Worm (Caenorhabditis elegans): ENCODE data around the gene C25F9.15.

Gene C25F9.15

ce11 chrV:19457120-19457519 lies 39.2 kb downstream of the C25F9.15 start, which contains the start of gene Y43F8B.24:
Gene Y43F8B.24, plus strand, starts transcription at chrV:19457420.
- TF ChIP-seq ttx-3 (tag; optimal IDR thresholded peaks at IDR 0.05) = no peak
- TF ChIP-seq unc-3 (GFP tag; conservative IDR thresholded peaks at IDR 0.05) = no peak
- no peak for TF ChIP-seq unc-3 (tag; optimal IDR thresholded peaks at IDR 0.05)
- no peak for TF ChIP-seq ceh-22 (tag; optimal IDR thresholded peaks at IDR 0.05)
- no peak for TF ChIP-seq fax-1 (tag; optimal IDR thresholded peaks at IDR 0.05)
- no peak for TF ChIP-seq hlh-8 (tag; optimal IDR thresholded peaks at IDR 0.05)
- no peak for TF ChIP-seq unc-55 (GFP tag; optimal IDR thresholded peaks at IDR 0.05)
- TF ChIP-seq ceh-2 (tag; optimal IDR thresholded peaks at IDR 0.05) = no peak
- no peak for TF ChIP-seq ceh-18 (tag; optimal IDR thresholded peaks at IDR 0.05)

- no peak for TF ChIP-seq zip-5 (tag; optimal IDR thresholded peaks at IDR 0.05)
- TF ChIP-seq nhr-232 (tag; optimal IDR thresholded peaks at IDR 0.05) = no peak
- TF ChIP-seq pag-3 (tag; optimal IDR thresholded peaks at IDR 0.05; ENCODE audit: borderline replicate concordance) = no peak
These were observed 44.1 kb downstream of the C25F9.15 start, which contains the start of gene Y43F8B.15 for ce11 chrV:19462020-19462419. Gene Y43F8B.15, minus strand, starts transcription at chrV:19462120.

DNA sequence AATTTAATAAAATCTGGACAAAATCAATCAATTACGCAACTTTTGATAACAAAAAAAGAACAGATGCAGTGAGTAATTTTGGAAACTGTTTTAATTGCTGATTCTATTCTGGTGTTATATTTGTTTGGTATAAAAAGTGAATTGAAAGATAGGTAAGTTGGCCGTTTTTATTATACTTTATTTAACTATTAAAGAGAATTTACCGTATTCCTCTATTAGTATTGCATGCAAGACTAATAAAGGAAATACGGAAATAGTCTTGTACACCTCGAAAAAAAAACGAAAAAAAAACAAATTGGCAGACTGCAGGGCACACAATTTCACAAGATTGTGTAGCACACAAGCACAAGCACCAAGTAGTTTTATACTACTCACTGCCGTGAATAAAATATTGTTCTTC lies 44.7 kb downstream of the C25F9.15 start, which contains the start of gene Y43F8B.25:
Gene Y43F8B.25 (plus strand): TSS at position 301 of the 400 bp plus-strand sequence.
- TF ChIP-seq ceh-30 (tag; optimal IDR thresholded peaks at IDR 0.05) = no peak
- TF ChIP-seq unc-3 (GFP tag; conservative IDR thresholded peaks at IDR 0.05) = no peak
- TF ChIP-seq unc-3 (tag; optimal IDR thresholded peaks at IDR 0.05) = no peak
- no peak for TF ChIP-seq pax-1 (tag; optimal IDR thresholded peaks at IDR 0.05)
- TF ChIP-seq che-1 (tag; optimal IDR thresholded peaks at IDR 0.05) = no peak
- no peak for TF ChIP-seq lim-6 (tag; optimal IDR thresholded peaks at IDR 0.05)
- TF ChIP-seq hlh-30 (tag; optimal IDR thresholded peaks at IDR 0.05; ENCODE audit: insufficient read depth) = no peak
- TF ChIP-seq pqm-1 (tag; optimal IDR thresholded peaks at IDR 0.05) = no peak
- TF ChIP-seq C08G9.2 (tag; optimal IDR thresholded peaks at IDR 0.05) = no peak
- TF ChIP-seq F13H6.1 (tag; optimal IDR thresholded peaks at IDR 0.05) = no peak
- TF ChIP-seq pha-4 (tag; optimal IDR thresholded peaks at IDR 0.05) = no peak
- no peak for TF ChIP-seq fkh-10 (GFP tag; optimal IDR thresholded peaks at IDR 0.05)
- TF ChIP-seq ceh-14 (tag; optimal IDR thresholded peaks at IDR 0.05) = no peak
- no peak for TF ChIP-seq nfya-1 (tag; optimal IDR thresholded peaks at IDR 0.05)
- no peak for TF ChIP-seq C38D4.7 (GFP tag; optimal IDR thresholded peaks at IDR 0.05)
- TF ChIP-seq ztf-16 (tag; optimal IDR thresholded peaks at IDR 0.05) = no peak
- no peak for TF ChIP-seq fkh-6 (tag; optimal IDR thresholded peaks at IDR 0.05)
- no peak for TF ChIP-seq ceh-22 (tag; optimal IDR thresholded peaks at IDR 0.05)
- TF ChIP-seq npax-4 (tag; optimal IDR thresholded peaks at IDR 0.05) = no peak
- TF ChIP-seq sox-2 (GFP tag; IDR thresholded peaks at IDR 0.05) = no peak

- no peak for TF ChIP-seq fkh-10 (GFP tag; optimal IDR thresholded peaks at IDR 0.05)
- TF ChIP-seq C08G9.2 (tag; optimal IDR thresholded peaks at IDR 0.05) = no peak
- no peak for TF ChIP-seq tbx-7 (tag; optimal IDR thresholded peaks at IDR 0.05)
- TF ChIP-seq pha-2 (tag; optimal IDR thresholded peaks at IDR 0.05) = no peak
- TF ChIP-seq ceh-45 (GFP tag; IDR thresholded peaks at IDR 0.05) = no peak
- TF ChIP-seq hlh-8 (tag; optimal IDR thresholded peaks at IDR 0.05) = no peak
- TF ChIP-seq ceh-6 (GFP tag; optimal IDR thresholded peaks at IDR 0.05) = no peak
- no peak for TF ChIP-seq elt-4 (tag; optimal IDR thresholded peaks at IDR 0.05)
- TF ChIP-seq ceh-9 (tag; optimal IDR thresholded peaks at IDR 0.05) = no peak
These were observed 49.6 kb downstream of the C25F9.15 start, which contains the start of gene Y43F8B.23 for ce11 chrV:19467574-19467973. Gene Y43F8B.23, minus strand, starts transcription at chrV:19467648.

DNA sequence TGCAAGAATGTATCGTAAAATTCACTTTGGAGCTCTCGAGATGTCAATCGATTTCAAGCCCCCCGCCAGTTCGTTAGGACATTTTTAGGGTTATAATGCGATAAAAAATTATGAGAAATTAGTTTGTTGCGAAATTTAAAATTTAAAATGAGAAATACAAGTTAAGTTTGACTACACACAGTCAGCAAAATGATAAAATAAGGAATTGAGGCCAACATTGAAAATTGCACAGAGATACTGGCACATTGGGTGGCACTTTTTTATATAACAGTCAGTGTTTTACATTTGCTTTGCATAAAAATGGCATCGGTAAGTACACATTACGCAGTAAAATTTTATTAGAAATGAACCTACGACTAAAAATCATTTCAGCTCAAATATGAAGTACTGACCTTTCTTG lies 50.1 kb downstream of the C25F9.15 start, which contains the start of gene Y43F8B.12:
Gene Y43F8B.12 (plus strand): TSS at position 301 of the 400 bp plus-strand sequence.
- TF ChIP-seq ceh-18 (tag; optimal IDR thresholded peaks at IDR 0.05) = no peak
- no peak for TF ChIP-seq fax-1 (tag; optimal IDR thresholded peaks at IDR 0.05)
- TF ChIP-seq madf-2 (tag; optimal IDR thresholded peaks at IDR 0.05) = no peak
- no peak for TF ChIP-seq ceh-45 (GFP tag; IDR thresholded peaks at IDR 0.05)
- no peak for TF ChIP-seq pros-1 (tag; optimal IDR thresholded peaks at IDR 0.05)
- TF ChIP-seq hlh-6 (tag; optimal IDR thresholded peaks at IDR 0.05) = no peak
- TF ChIP-seq ama-1 (optimal IDR thresholded peaks at IDR 0.05) = no peak
- no peak for TF ChIP-seq C08G9.2 (tag; optimal IDR thresholded peaks at IDR 0.05)
- no peak for TF ChIP-seq ceh-14 (tag; optimal IDR thresholded peaks at IDR 0.05)

Data from whole organism, late embryonic.